Fruit fly (Drosophila melanogaster) whole organism, prepupa: ENCODE results near the gene CG6931.
A peak's percentile ranks its signal among the peaks of the same experiment; 100 is the strongest.

ENCODE experiments used
- Blimp-1 ChIP-seq: fragments of 200-800 bp; sonication (Bioruptor generic); optimal IDR thresholded peaks from 3 replicates; lab custom pipeline; 2017; ENCODE audit warnings: missing biosample characterization, missing genetic modification characterization, mild to moderate bottlenecking, moderate library complexity, missing genetic modification reagents
- CG10631 ChIP-seq: fragments of 200-800 bp; sonication (Bioruptor generic); optimal IDR thresholded peaks from 2 replicates; lab custom pipeline; 2016; ENCODE audit warnings: missing biosample characterization, missing genetic modification characterization
- CG10669 ChIP-seq: fragments of 200-800 bp; sonication (Bioruptor generic); optimal IDR thresholded peaks from 3 replicates; lab custom pipeline; 2018; ENCODE audit warnings: missing biosample characterization, mild to moderate bottlenecking, missing genetic modification characterization, moderate library complexity
- CG11294 ChIP-seq: fragments of 200-800 bp; sonication (Bioruptor generic); IDR thresholded peaks from 2 replicates; pipeline ENCODE4 v1.3.6; 2022; ENCODE audit warnings: missing biosample characterization, missing genetic modification characterization
- CG15336 ChIP-seq: fragments of 200-800 bp; sonication (Bioruptor generic); IDR thresholded peaks from 2 replicates; pipeline ENCODE4 v1.3.6; 2022; ENCODE audit warnings: missing biosample characterization, missing genetic modification characterization
- CG1621 ChIP-seq: fragments of 200-800 bp; sonication (Bioruptor generic); optimal IDR thresholded peaks from 3 replicates; lab custom pipeline; 2018; ENCODE audit warnings: missing biosample characterization, mild to moderate bottlenecking, missing genetic modification characterization
- CG3032 ChIP-seq: fragments of 200-800 bp; optimal IDR thresholded peaks from 2 replicates; lab custom pipeline; 2019; ENCODE audit warnings: missing biosample characterization, mild to moderate bottlenecking, missing genetic modification characterization, moderate library complexity
- CG31627 ChIP-seq: fragments of 200-800 bp; sonication (Bioruptor generic); optimal IDR thresholded peaks from 3 replicates; lab custom pipeline; 2016; ENCODE audit warnings: missing biosample characterization, missing genetic modification characterization
- CG32006 ChIP-seq: fragments of 200-800 bp; sonication (Bioruptor generic); optimal IDR thresholded peaks from 3 replicates; lab custom pipeline; 2017; ENCODE audit warnings: missing biosample characterization, mild to moderate bottlenecking, missing genetic modification characterization
- CG34406 ChIP-seq: fragments of 200-800 bp; sonication (Bioruptor generic); optimal IDR thresholded peaks from 3 replicates; lab custom pipeline; 2016; ENCODE audit warnings: missing biosample characterization, missing genetic modification characterization
- CG3919 ChIP-seq: fragments of 200-800 bp; sonication (Bioruptor generic); optimal IDR thresholded peaks from 3 replicates; lab custom pipeline; 2016; ENCODE audit warnings: missing biosample characterization, missing genetic modification characterization
- CG4318 ChIP-seq: fragments of 200-800 bp; sonication (Bioruptor generic); optimal IDR thresholded peaks from 3 replicates; lab custom pipeline; 2017; ENCODE audit warnings: missing biosample characterization, mild to moderate bottlenecking, missing genetic modification characterization
- CG6163 ChIP-seq: fragments of 200-800 bp; sonication (Bioruptor generic); IDR thresholded peaks from 3 replicates; pipeline ENCODE4 v1.3.6; 2022; ENCODE audit warnings: missing biosample characterization, missing genetic modification characterization
- CG6276 ChIP-seq: fragments of 200-800 bp; sonication (Bioruptor generic); optimal IDR thresholded peaks from 2 replicates; lab custom pipeline; 2017; ENCODE audit warnings: missing biosample characterization, mild to moderate bottlenecking, missing genetic modification characterization
- CG6792 ChIP-seq: fragments of 200-800 bp; sonication (Bioruptor generic); optimal IDR thresholded peaks from 3 replicates; lab custom pipeline; 2016; ENCODE audit warnings: missing biosample characterization, missing genetic modification characterization
- CG6808 ChIP-seq: fragments of 200-800 bp; sonication (Bioruptor generic); optimal IDR thresholded peaks from 3 replicates; lab custom pipeline; 2017; ENCODE audit warnings: missing biosample characterization, missing genetic modification characterization, mild to moderate bottlenecking, moderate library complexity, missing genetic modification reagents
- CG6854 ChIP-seq: fragments of 200-800 bp; sonication (Bioruptor generic); optimal IDR thresholded peaks from 2 replicates; lab custom pipeline; 2017; ENCODE audit warnings: missing biosample characterization, mild to moderate bottlenecking, missing genetic modification characterization
- CG7368 ChIP-seq: fragments of 200-800 bp; sonication (Bioruptor generic); optimal IDR thresholded peaks from 3 replicates; lab custom pipeline; 2016; ENCODE audit warnings: missing biosample characterization, missing genetic modification characterization
- CG8119 ChIP-seq: fragments of 200-800 bp; sonication (Bioruptor generic); IDR thresholded peaks from 3 replicates; pipeline ENCODE4 v1.3.6; 2022; ENCODE audit warnings: missing biosample characterization, missing genetic modification characterization
- CG8319 ChIP-seq: fragments of 200-800 bp; sonication (Bioruptor generic); optimal IDR thresholded peaks from 3 replicates; lab custom pipeline; 2016; ENCODE audit warnings: missing biosample characterization, missing genetic modification characterization
- CG8632 ChIP-seq: fragments of 200-800 bp; sonication (Bioruptor generic); optimal IDR thresholded peaks from 3 replicates; lab custom pipeline; 2016; ENCODE audit warnings: missing biosample characterization, missing genetic modification characterization
- CG9139 ChIP-seq: fragments of 200-800 bp; sonication (Bioruptor generic); optimal IDR thresholded peaks from 3 replicates; lab custom pipeline; 2017; ENCODE audit warnings: missing biosample characterization, mild to moderate bottlenecking, missing genetic modification characterization
- Eip78C ChIP-seq: fragments of 200-800 bp; sonication (Bioruptor generic); peaks from one replicate; lab custom pipeline; 2016; ENCODE audit warnings: missing biosample characterization, missing genetic modification characterization
- Ets21C ChIP-seq: fragments of 200-800 bp; sonication (Bioruptor generic); optimal IDR thresholded peaks from 3 replicates; lab custom pipeline; 2016; ENCODE audit warnings: missing biosample characterization, missing genetic modification characterization
- Ets96B ChIP-seq: fragments of 200-800 bp; optimal IDR thresholded peaks from 2 replicates; lab custom pipeline; 2019; ENCODE audit warnings: missing biosample characterization, mild to moderate bottlenecking, missing genetic modification characterization, moderate library complexity
- Gug ChIP-seq: fragments of 200-800 bp; sonication (Bioruptor generic); IDR thresholded peaks from 2 replicates; pipeline ENCODE4 v1.3.6; 2022; ENCODE audit warnings: missing biosample characterization, missing genetic modification characterization
- Hr38 ChIP-seq: sonication (Bioruptor generic); optimal IDR thresholded peaks from 2 replicates; lab custom pipeline; 2016; ENCODE audit warnings: missing biosample characterization, missing genetic modification characterization
- Hr4 ChIP-seq: fragments of 200-800 bp; sonication (Bioruptor generic); optimal IDR thresholded peaks from 3 replicates; lab custom pipeline; 2016; ENCODE audit warnings: missing biosample characterization, missing genetic modification characterization
- Met ChIP-seq: fragments of 200-800 bp; sonication (Bioruptor generic); optimal IDR thresholded peaks from 3 replicates; lab custom pipeline; 2016; ENCODE audit warnings: missing biosample characterization, missing genetic modification characterization
- OdsH ChIP-seq: fragments of 200-800 bp; sonication (Bioruptor generic); optimal IDR thresholded peaks from 3 replicates; lab custom pipeline; 2016; ENCODE audit warnings: missing biosample characterization, missing genetic modification characterization
- Smox ChIP-seq: fragments of 200-800 bp; sonication (Bioruptor generic); optimal IDR thresholded peaks from 3 replicates; lab custom pipeline; 2016; ENCODE audit warnings: missing biosample characterization, missing genetic modification characterization
- achi ChIP-seq: fragments of 200-800 bp; sonication (Bioruptor generic); optimal IDR thresholded peaks from 3 replicates; lab custom pipeline; 2016; ENCODE audit warnings: missing biosample characterization, missing genetic modification characterization
- acj6 ChIP-seq: fragments of 200-800 bp; sonication (Bioruptor generic); optimal IDR thresholded peaks from 3 replicates; lab custom pipeline; 2016; ENCODE audit warnings: missing biosample characterization, missing genetic modification characterization
- cyc ChIP-seq: fragments of 200-800 bp; sonication (Bioruptor generic); optimal IDR thresholded peaks from 3 replicates; lab custom pipeline; 2016; ENCODE audit warnings: missing biosample characterization, missing genetic modification characterization
- dac ChIP-seq: fragments of 200-800 bp; sonication (Bioruptor generic); optimal IDR thresholded peaks from 2 replicates; lab custom pipeline; 2017; ENCODE audit warnings: missing biosample characterization, mild to moderate bottlenecking, missing genetic modification characterization
- dsx ChIP-seq: fragments of 200-800 bp; optimal IDR thresholded peaks from 3 replicates; lab custom pipeline; 2019; ENCODE audit warnings: missing biosample characterization, mild to moderate bottlenecking, missing genetic modification characterization, moderate library complexity; ENCODE audit not compliant: poor library complexity, severe bottlenecking
- eg ChIP-seq: fragments of 200-800 bp; sonication (Bioruptor generic); IDR thresholded peaks from 3 replicates; pipeline ENCODE4 v1.3.6; 2022; ENCODE audit warnings: missing biosample characterization, missing genetic modification characterization
- esn ChIP-seq: fragments of 200-800 bp; sonication (Bioruptor generic); optimal IDR thresholded peaks from 2 replicates; lab custom pipeline; 2016; ENCODE audit warnings: missing biosample characterization, mild to moderate bottlenecking, missing genetic modification characterization, moderate library complexity
- fd59A ChIP-seq: fragments of 200-800 bp; sonication (Bioruptor generic); optimal IDR thresholded peaks from 2 replicates; lab custom pipeline; 2017; ENCODE audit warnings: missing biosample characterization, mild to moderate bottlenecking, missing genetic modification characterization, missing genetic modification reagents
- fkh ChIP-seq: fragments of 200-800 bp; sonication (Bioruptor generic); optimal IDR thresholded peaks from 3 replicates; lab custom pipeline; 2017; ENCODE audit warnings: missing biosample characterization, mild to moderate bottlenecking, missing genetic modification characterization, moderate library complexity
- net ChIP-seq: fragments of 200-800 bp; sonication (Bioruptor generic); optimal IDR thresholded peaks from 3 replicates; lab custom pipeline; 2016; ENCODE audit warnings: missing biosample characterization, missing genetic modification characterization
- pdm3 ChIP-seq: fragments of 200-800 bp; sonication (Bioruptor generic); optimal IDR thresholded peaks from 3 replicates; lab custom pipeline; 2016; ENCODE audit warnings: missing biosample characterization, missing genetic modification characterization
- ss ChIP-seq, 2 experiments: fragments of 200-800 bp; sonication (Bioruptor generic); optimal IDR thresholded peaks; 2 replicates in 1 of 2; 3 replicates in 1 of 2; lab custom pipeline; 2017 to 2018; ENCODE audit warnings: mild to moderate bottlenecking in 2 of 2, missing biosample characterization in 2 of 2, missing genetic modification characterization in 2 of 2, moderate library complexity in 1 of 2
- svp ChIP-seq: fragments of 200-800 bp; sonication (Bioruptor generic); peaks from one replicate; lab custom pipeline; 2016; ENCODE audit warnings: missing biosample characterization, missing genetic modification characterization
- vri ChIP-seq: fragments of 200-800 bp; sonication (Bioruptor generic); optimal IDR thresholded peaks from 3 replicates; lab custom pipeline; 2016; ENCODE audit warnings: missing biosample characterization, mild to moderate bottlenecking, missing genetic modification characterization

Gene CG6931

dm6 chr3L:12016186-12016585, 25.6 kb downstream of the CG6931 start (continued):
- TF ChIP-seq cyc (GFP tag; lab: Kevin White, UChicago) (peak; percentile 41), CG11294 (peak; percentile 56), Smox (peak; percentile 23), Ets21C (GFP tag; lab: Kevin White, UChicago) (no peak), Blimp-1 (GFP tag; lab: Kevin White, UChicago) (peak; percentile 56), CG3032 (tag; lab: Kevin White, UChicago) (peak; percentile 5), vri (GFP tag; lab: Kevin White, UChicago) (peak; percentile 56), CG10631 (peak; percentile 22), net (peak; percentile 21), CG8632 (GFP tag; lab: Kevin White, UChicago) (peak; percentile 76), fd59A (GFP tag; lab: Kevin White, UChicago) (no peak)

dm6 chr3L:12021903-12022302, 31.4 kb downstream of the CG6931 start:
- no peak for TF ChIP-seq CG6163
- TF ChIP-seq CG31627 (GFP tag; lab: Kevin White, UChicago): no peak
- TF ChIP-seq CG3032 (tag; lab: Kevin White, UChicago): no peak
- TF ChIP-seq Met (GFP tag; lab: Kevin White, UChicago): no peak
- no peak for TF ChIP-seq OdsH (GFP tag; lab: Kevin White, UChicago)
- no peak for TF ChIP-seq Hr4 (GFP tag; lab: Kevin White, UChicago)
- no peak for TF ChIP-seq fkh (GFP tag; lab: Kevin White, UChicago)
- no peak for TF ChIP-seq achi (GFP tag; lab: Kevin White, UChicago)
- no peak for TF ChIP-seq CG1621 (tag; lab: Kevin White, UChicago)
- no peak for TF ChIP-seq Smox
- TF ChIP-seq, all 60 proteins: peak for 0

- TF ChIP-seq CG32006 (GFP tag; lab: Kevin White, UChicago): peak; percentile 73
- TF ChIP-seq Eip78C (GFP tag; lab: Kevin White, UChicago): peak; percentile 59
- TF ChIP-seq CG6808 (GFP tag; lab: Kevin White, UChicago): no peak
- TF ChIP-seq CG15336: peak; percentile 68
- TF ChIP-seq Hr4 (GFP tag; lab: Kevin White, UChicago): peak; percentile 45
- TF ChIP-seq ss (GFP tag; optimal IDR thresholded peaks at IDR 0.05; lab: Kevin White, UChicago): no peak
- TF ChIP-seq achi (GFP tag; lab: Kevin White, UChicago): peak; percentile 29
- TF ChIP-seq OdsH (GFP tag; lab: Kevin White, UChicago): peak; percentile 9
- TF ChIP-seq dsx (GFP tag; lab: Kevin White, UChicago): no peak
- TF ChIP-seq CG6276 (GFP tag; lab: Kevin White, UChicago): peak; percentile 59
- no peak for TF ChIP-seq svp (GFP tag; lab: Kevin White, UChicago)
- TF ChIP-seq pdm3 (GFP tag; lab: Kevin White, UChicago): peak; percentile 30
- TF ChIP-seq acj6 (GFP tag; lab: Kevin White, UChicago): no peak
- TF ChIP-seq CG3919 (GFP tag; lab: Kevin White, UChicago): no peak
- peak; percentile 63; the same call in 2 of the 3 replicates for TF ChIP-seq CG8119 (GFP tag; lab: Robert Waterston, UW)
- TF ChIP-seq Ets96B (tag; lab: Kevin White, UChicago): no peak
- peak; percentile 45 for TF ChIP-seq CG4318 (GFP tag; lab: Kevin White, UChicago)
- 0 out of 3 replicates have a peak, but pooled peaks have one; percentile 58 for TF ChIP-seq eg (GFP tag; lab: Robert Waterston, UW)
- TF ChIP-seq esn: peak; percentile 11
Measured at dm6 chr3L:12023137-12023792, 32.7 kb downstream of the CG6931 start.

dm6 chr3L:12024947-12025346, 34.4 kb downstream of the CG6931 start:
- TF ChIP-seq CG6854 (GFP tag; lab: Kevin White, UChicago) (no peak), CG9139 (no peak), CG3919 (GFP tag; lab: Kevin White, UChicago) (peak; percentile 27), CG6792 (GFP tag; lab: Kevin White, UChicago) (peak; percentile 15), CG10669 (GFP tag; lab: Kevin White, UChicago) (no peak), Gug (GFP tag; lab: Robert Waterston, UW) (no peak), CG34406 (GFP tag; lab: Kevin White, UChicago) (peak; percentile 21), CG8319 (GFP tag; lab: Kevin White, UChicago) (no peak), Hr38 (GFP tag; lab: Kevin White, UChicago) (no peak), CG1621 (tag; lab: Kevin White, UChicago) (no peak), CG10631 (no peak), dac (GFP tag; lab: Kevin White, UChicago) (no peak), net (peak; percentile 17), fd59A (GFP tag; lab: Kevin White, UChicago) (no peak), svp (GFP tag; lab: Kevin White, UChicago) (no peak), CG7368 (no peak), fkh (GFP tag; lab: Kevin White, UChicago) (no peak), CG3032 (tag; lab: Kevin White, UChicago) (no peak), CG32006 (GFP tag; lab: Kevin White, UChicago) (peak; percentile 78)
